Fruit fly (Drosophila melanogaster) whole organism, embryonic: ENCODE data around the gene Cdc27.

Source experiments
- Ada2b ChIP-seq: fragments of 200-800 bp; sonication (Bioruptor generic); IDR thresholded peaks from 2 replicates; pipeline ENCODE4 v1.3.6; 2022; ENCODE audit warnings: missing biosample characterization, missing genetic modification characterization
- Adf1 ChIP-seq: fragments of 200-800 bp; sonication (Bioruptor generic); IDR thresholded peaks from 2 replicates; pipeline ENCODE4 v1.3.6; 2022; ENCODE audit warnings: missing biosample characterization, missing genetic modification characterization
- Bgb ChIP-seq: fragments of 200-800 bp; sonication (Bioruptor generic); IDR thresholded peaks from 2 replicates; pipeline ENCODE4 v1.3.6; 2022; ENCODE audit warnings: missing biosample characterization, missing genetic modification characterization; ENCODE audit not compliant: partially characterized antibody
- Bteb2 ChIP-seq: fragments of 200-800 bp; sonication (Bioruptor generic); optimal IDR thresholded peaks from 2 replicates; lab custom pipeline; 2016; ENCODE audit warnings: missing biosample characterization, missing genetic modification characterization
- C15 ChIP-seq: fragments of 200-800 bp; sonication (Bioruptor generic); IDR thresholded peaks from 3 replicates; pipeline ENCODE4 v1.3.6; 2022; ENCODE audit warnings: missing biosample characterization, missing genetic modification characterization
- CG10543 ChIP-seq: fragments of 200-800 bp; sonication (Bioruptor generic); optimal IDR thresholded peaks from 3 replicates; lab custom pipeline; 2017; ENCODE audit warnings: missing biosample characterization, mild to moderate bottlenecking, missing genetic modification characterization, moderate library complexity
- CG11695 ChIP-seq: fragments of 200-800 bp; sonication (Bioruptor generic); IDR thresholded peaks from 3 replicates; pipeline ENCODE4 v1.3.6; 2022; ENCODE audit warnings: missing biosample characterization, missing genetic modification characterization
- CG17359 ChIP-seq: fragments of 200-800 bp; sonication (Bioruptor generic); optimal IDR thresholded peaks from 3 replicates; lab custom pipeline; 2018; ENCODE audit warnings: missing biosample characterization, mild to moderate bottlenecking, missing genetic modification characterization, moderate library complexity
- CG2120 ChIP-seq: fragments of 200-800 bp; sonication (Bioruptor generic); optimal IDR thresholded peaks from 3 replicates; lab custom pipeline; 2016; ENCODE audit warnings: missing biosample characterization, missing genetic modification characterization
- CG2202 ChIP-seq: fragments of 200-800 bp; sonication (Bioruptor generic); optimal IDR thresholded peaks from 2 replicates; lab custom pipeline; 2018; ENCODE audit warnings: missing biosample characterization, mild to moderate bottlenecking, missing genetic modification characterization
- CG2889 ChIP-seq: fragments of 200-800 bp; sonication (Bioruptor generic); IDR thresholded peaks from 3 replicates; pipeline ENCODE4 v1.3.6; 2022; ENCODE audit warnings: missing biosample characterization, missing genetic modification characterization
- CG31365 ChIP-seq: fragments of 200-800 bp; sonication (Bioruptor generic); optimal IDR thresholded peaks from 2 replicates; lab custom pipeline; 2018; ENCODE audit warnings: missing biosample characterization, mild to moderate bottlenecking, missing genetic modification characterization
- CG31388 ChIP-seq: fragments of 200-800 bp; sonication (Bioruptor generic); optimal IDR thresholded peaks from 2 replicates; lab custom pipeline; 2016; ENCODE audit warnings: missing biosample characterization, missing genetic modification characterization
- CG3838 ChIP-seq: fragments of 200-800 bp; sonication (Bioruptor generic); optimal IDR thresholded peaks from 3 replicates; lab custom pipeline; 2016; ENCODE audit warnings: missing biosample characterization, missing genetic modification characterization
- CG4424 ChIP-seq: fragments of 200-800 bp; sonication (Bioruptor generic); optimal IDR thresholded peaks from 3 replicates; lab custom pipeline; 2016; ENCODE audit warnings: missing biosample characterization, missing genetic modification characterization
- CG7271 ChIP-seq: fragments of 200-800 bp; sonication (Bioruptor generic); optimal IDR thresholded peaks from 2 replicates; lab custom pipeline; 2018; ENCODE audit warnings: missing biosample characterization, mild to moderate bottlenecking, missing genetic modification characterization, moderate library complexity
- CG7745 ChIP-seq: fragments of 200-800 bp; sonication (Bioruptor generic); optimal IDR thresholded peaks from 2 replicates; lab custom pipeline; 2018; ENCODE audit warnings: missing biosample characterization, mild to moderate bottlenecking, missing genetic modification characterization, moderate library complexity
- CG8359 ChIP-seq: fragments of 200-800 bp; sonication (Bioruptor generic); optimal IDR thresholded peaks from 2 replicates; lab custom pipeline; 2017; ENCODE audit warnings: missing biosample characterization, mild to moderate bottlenecking, missing genetic modification characterization, borderline replicate concordance
- CG8924 ChIP-seq: fragments of 200-800 bp; optimal IDR thresholded peaks from 3 replicates; lab custom pipeline; 2019; ENCODE audit warnings: missing biosample characterization, mild to moderate bottlenecking, missing genetic modification characterization, moderate library complexity
- CG9817 ChIP-seq: fragments of 200-800 bp; sonication (Bioruptor generic); optimal IDR thresholded peaks from 2 replicates; lab custom pipeline; 2018; ENCODE audit warnings: missing biosample characterization, mild to moderate bottlenecking, missing genetic modification characterization, moderate library complexity
- CG9932 ChIP-seq: fragments of 200-800 bp; sonication (Bioruptor generic); IDR thresholded peaks from 2 replicates; pipeline ENCODE4 v1.3.6; 2022; ENCODE audit warnings: missing biosample characterization, missing genetic modification characterization
- Drgx ChIP-seq: fragments of 200-800 bp; sonication (Bioruptor generic); IDR thresholded peaks from 2 replicates; pipeline ENCODE4 v1.3.6; 2022; ENCODE audit warnings: missing biosample characterization, missing genetic modification characterization
- Gsc ChIP-seq: fragments of 200-800 bp; sonication (Bioruptor generic); IDR thresholded peaks from 2 replicates; pipeline ENCODE4 v1.3.6; 2022; ENCODE audit warnings: missing biosample characterization, missing genetic modification characterization
- HLH3B ChIP-seq: fragments of 200-800 bp; sonication (Bioruptor generic); IDR thresholded peaks from 2 replicates; pipeline ENCODE4 v1.3.6; 2022; ENCODE audit warnings: missing biosample characterization, missing genetic modification characterization
- Hsf ChIP-seq: fragments of 200-800 bp; sonication (Bioruptor generic); optimal IDR thresholded peaks from 3 replicates; lab custom pipeline; 2016; ENCODE audit warnings: missing biosample characterization, missing genetic modification characterization
- MESR4 ChIP-seq: fragments of 200-800 bp; sonication (Bioruptor generic); optimal IDR thresholded peaks from 2 replicates; lab custom pipeline; 2018; ENCODE audit warnings: missing biosample characterization, mild to moderate bottlenecking, missing genetic modification characterization, moderate library complexity
- Med ChIP-seq: fragments of 200-800 bp; sonication (Bioruptor generic); peaks from one replicate; lab custom pipeline; 2016; ENCODE audit warnings: missing biosample characterization, missing genetic modification characterization, mild to moderate bottlenecking, inconsistent platforms, moderate library complexity
- NFAT ChIP-seq: fragments of 200-800 bp; sonication (Bioruptor generic); IDR thresholded peaks from 2 replicates; pipeline ENCODE4 v1.3.6; 2022; ENCODE audit warnings: missing biosample characterization, missing genetic modification characterization
- Oaz ChIP-seq: fragments of 200-800 bp; sonication (Bioruptor generic); IDR thresholded peaks from 2 replicates; pipeline ENCODE4 v1.3.6; 2022; ENCODE audit warnings: missing biosample characterization, missing genetic modification characterization
- Opbp ChIP-seq: fragments of 200-800 bp; sonication (Bioruptor generic); IDR thresholded peaks from 3 replicates; pipeline ENCODE4 v1.3.6; 2022; ENCODE audit warnings: missing biosample characterization, missing genetic modification characterization; ENCODE audit not compliant: partially characterized antibody
- Scr ChIP-seq: fragments of 200-800 bp; sonication (Bioruptor generic); IDR thresholded peaks from 2 replicates; pipeline ENCODE4 v1.3.6; 2022; ENCODE audit warnings: missing biosample characterization, missing genetic modification characterization; ENCODE audit not compliant: partially characterized antibody
- Sox102F ChIP-seq: fragments of 200-800 bp; sonication (Bioruptor generic); optimal IDR thresholded peaks from 2 replicates; lab custom pipeline; 2018; ENCODE audit warnings: missing biosample characterization, mild to moderate bottlenecking, missing genetic modification characterization, moderate library complexity
- Stat92E ChIP-seq, 3 experiments: fragments of >200 bp in 2 of 3; fragments of 200-800 bp in 1 of 3; sonication (Bioruptor generic) in 1 of 3; optimal IDR thresholded peaks; 2 replicates each; lab custom pipeline; 2017 to 2019; ENCODE audit warnings: missing biosample characterization in 3 of 3, missing genetic modification characterization in 3 of 3, mild to moderate bottlenecking in 1 of 3, moderate library complexity in 1 of 3
- ab ChIP-seq: fragments of 200-800 bp; sonication (Bioruptor generic); optimal IDR thresholded peaks from 2 replicates; lab custom pipeline; 2016; ENCODE audit warnings: missing biosample characterization, missing genetic modification characterization
- chm ChIP-seq: fragments of 200-800 bp; sonication (Bioruptor generic); IDR thresholded peaks from 2 replicates; pipeline ENCODE4 v1.3.6; 2022; ENCODE audit warnings: missing biosample characterization, missing genetic modification characterization
- fd96Cb ChIP-seq: fragments of 200-800 bp; sonication (Bioruptor generic); optimal IDR thresholded peaks from 2 replicates; lab custom pipeline; 2018; ENCODE audit warnings: missing biosample characterization, mild to moderate bottlenecking, missing genetic modification characterization, moderate library complexity
- ftz-f1 ChIP-seq: fragments of 200-800 bp; sonication (Bioruptor generic); optimal IDR thresholded peaks from 2 replicates; lab custom pipeline; 2016; ENCODE audit warnings: missing biosample characterization, missing genetic modification characterization
- gsb-n ChIP-seq: fragments of 200-800 bp; sonication (Bioruptor generic); optimal IDR thresholded peaks from 3 replicates; lab custom pipeline; 2018; ENCODE audit warnings: missing biosample characterization, mild to moderate bottlenecking, missing genetic modification characterization
- gt ChIP-seq: fragments of 200-800 bp; sonication (Bioruptor generic); IDR thresholded peaks from 2 replicates; pipeline ENCODE4 v1.3.6; 2022; ENCODE audit warnings: missing biosample characterization, missing genetic modification characterization
- her ChIP-seq: fragments of 200-800 bp; sonication (Bioruptor generic); optimal IDR thresholded peaks from 2 replicates; lab custom pipeline; 2016; ENCODE audit warnings: missing biosample characterization, missing genetic modification characterization
- inv ChIP-seq: fragments of 200-800 bp; sonication (Bioruptor generic); IDR thresholded peaks from 2 replicates; pipeline ENCODE4 v1.3.6; 2022; ENCODE audit warnings: missing biosample characterization, missing genetic modification characterization; ENCODE audit not compliant: partially characterized antibody
- pros ChIP-seq: fragments of 200-800 bp; sonication (Bioruptor generic); optimal IDR thresholded peaks from 3 replicates; lab custom pipeline; 2019; ENCODE audit warnings: missing biosample characterization, mild to moderate bottlenecking, missing genetic modification characterization, moderate library complexity
- pzg ChIP-seq: fragments of 200-800 bp; sonication (Bioruptor generic); optimal IDR thresholded peaks from 3 replicates; lab custom pipeline; 2018; ENCODE audit warnings: missing biosample characterization, mild to moderate bottlenecking, missing genetic modification characterization, moderate library complexity
- shn ChIP-seq: fragments of 200-800 bp; sonication (Bioruptor generic); optimal IDR thresholded peaks from 3 replicates; lab custom pipeline; 2016; ENCODE audit warnings: missing biosample characterization, missing genetic modification characterization
- slou ChIP-seq: fragments of 200-800 bp; sonication (Bioruptor generic); optimal IDR thresholded peaks from 3 replicates; lab custom pipeline; 2016; ENCODE audit warnings: missing biosample characterization, missing genetic modification characterization
- sug ChIP-seq: fragments of 200-800 bp; optimal IDR thresholded peaks from 2 replicates; lab custom pipeline; 2019; ENCODE audit warnings: missing biosample characterization, mild to moderate bottlenecking, missing genetic modification characterization, moderate library complexity
- tap ChIP-seq: fragments of 200-800 bp; optimal IDR thresholded peaks from 3 replicates; lab custom pipeline; 2019; ENCODE audit warnings: missing biosample characterization, mild to moderate bottlenecking, missing genetic modification characterization, moderate library complexity
- tio ChIP-seq: fragments of 200-800 bp; sonication (Bioruptor generic); optimal IDR thresholded peaks from 2 replicates; lab custom pipeline; 2017; ENCODE audit warnings: missing biosample characterization, missing genetic modification characterization, inconsistent platforms
- usp ChIP-seq: fragments of >200 bp; optimal IDR thresholded peaks from 2 replicates; lab custom pipeline; 2017; ENCODE audit warnings: missing biosample characterization, missing genetic modification characterization

Cdc27 gene

dm6 chr3L:7241217-7241859 is 7.8 kb downstream of the Cdc27 start, which contains the start of the genes RpL18 and Neos (continued):
- peak; percentile 64 for TF ChIP-seq sug (tag; lab: Kevin White, UChicago)
- no peak for TF ChIP-seq Oaz (GFP tag; lab: Robert Waterston, UW)
- peak; percentile 73 for TF ChIP-seq shn (GFP tag; lab: Kevin White, UChicago)
- TF ChIP-seq Stat92E (GFP tag; optimal IDR thresholded peaks at IDR 0.05; lab: Kevin White, UChicago): no peak
- TF ChIP-seq CG17359 (tag; lab: Kevin White, UChicago): peak; percentile 66
- peak; percentile 82 for TF ChIP-seq CG10543 (GFP tag; lab: Kevin White, UChicago)
- TF ChIP-seq CG31388: peak; percentile 40
- peak; percentile 72 for TF ChIP-seq CG4424 (GFP tag; lab: Kevin White, UChicago)
- TF ChIP-seq C15 (GFP tag; lab: Robert Waterston, UW): no peak
- peak; percentile 78 for TF ChIP-seq CG8924
- peak; percentile 86 for TF ChIP-seq CG7271 (tag; lab: Kevin White, UChicago)
- TF ChIP-seq CG2120 (GFP tag; lab: Kevin White, UChicago): peak; percentile 82
- peak; percentile 59 for TF ChIP-seq CG2202 (tag; lab: Kevin White, UChicago)
- TF ChIP-seq CG3838 (GFP tag; lab: Kevin White, UChicago): peak; percentile 61
- peak; percentile 23; the same call in 1 of the 2 replicates for TF ChIP-seq Ada2b (GFP tag; lab: Robert Waterston, UW)
- peak; percentile 21 for TF ChIP-seq her (GFP tag; lab: Kevin White, UChicago)
- TF ChIP-seq pros: no peak
- peak; percentile 76 for TF ChIP-seq chm (GFP tag; lab: Robert Waterston, UW)
- TF ChIP-seq CG9817: peak; percentile 66
- peak; percentile 48 for TF ChIP-seq Bteb2 (GFP tag; lab: Kevin White, UChicago)
- TF ChIP-seq Scr (GFP tag; lab: Robert Waterston, UW): no peak
- TF ChIP-seq CG9932: peak; percentile 65
- TF ChIP-seq inv (GFP tag; lab: Robert Waterston, UW): no peak
- TF ChIP-seq ab (GFP tag; lab: Kevin White, UChicago): no peak
- TF ChIP-seq gt (GFP tag; lab: Robert Waterston, UW): no peak
- no peak for TF ChIP-seq CG7745
- TF ChIP-seq Med: peak; percentile 98
- TF ChIP-seq NFAT (GFP tag; lab: Robert Waterston, UW): peak; percentile 43; the same call in 1 of the 2 replicates
- peak; percentile 55; the same call in 1 of the 3 replicates for TF ChIP-seq CG11695 (GFP tag; lab: Robert Waterston, UW)
- peak; percentile 98 for TF ChIP-seq MESR4 (GFP tag; lab: Kevin White, UChicago)
- peak; percentile 23; the same call in 1 of the 2 replicates for TF ChIP-seq Adf1 (GFP tag; lab: Robert Waterston, UW)
- no peak for TF ChIP-seq Gsc
- no peak for TF ChIP-seq tio
- no peak for TF ChIP-seq CG8359 (GFP tag; lab: Kevin White, UChicago)
- peak; percentile 5 for TF ChIP-seq fd96Cb (tag; lab: Kevin White, UChicago)
- peak; percentile 70 for TF ChIP-seq Sox102F (GFP tag; lab: Kevin White, UChicago)
- no peak for TF ChIP-seq slou (GFP tag; lab: Kevin White, UChicago)
- no peak for TF ChIP-seq ftz-f1 (GFP tag; lab: Kevin White, UChicago)
- peak; percentile 73 for TF ChIP-seq pzg (GFP tag; lab: Kevin White, UChicago)
- peak; percentile 61 for TF ChIP-seq CG31365
- no peak; the same call in 1 of the 2 replicates for TF ChIP-seq Drgx (GFP tag; lab: Robert Waterston, UW)
- no peak for TF ChIP-seq HLH3B (GFP tag; lab: Robert Waterston, UW)
- no peak for TF ChIP-seq usp (GFP tag; lab: Kevin White, UChicago)
- TF ChIP-seq gsb-n: peak; percentile 68
- 0 out of 3 replicates have a peak, but pooled peaks have one; percentile 53 for TF ChIP-seq CG2889 (GFP tag; lab: Robert Waterston, UW)
- peak; percentile 78 for TF ChIP-seq Hsf
- TF ChIP-seq Bgb (GFP tag; lab: Robert Waterston, UW): no peak; the same call in none of the 2 replicates
- no peak for TF ChIP-seq Opbp (GFP tag; lab: Robert Waterston, UW)
- peak; percentile 46 for TF ChIP-seq tap
